Worm (Caenorhabditis elegans): ENCODE results near the gene ZK666.8.

- TF ChIP-seq madf-6 (GFP tag; IDR thresholded peaks at IDR 0.05) (no peak), rcor-1 (GFP tag; IDR thresholded peaks at IDR 0.05) (no peak), dpff-1 (tag; optimal IDR thresholded peaks at IDR 0.05) (no peak), akir-1 (GFP tag; optimal IDR thresholded peaks at IDR 0.05) (no peak)
These were observed 46.3 kb upstream of the ZK666.8 start, which contains the start of gene R166.3 for ce11 chrII:10539232-10539631.
